Worm (Caenorhabditis elegans) whole organism, late embryonic: ENCODE results near the gene sfxn-1.3.
"Not testable (repeated sequence)": the region's sequence is repeated elsewhere in the genome, so short reads cannot be mapped to it uniquely, and the experiment has no call there.

ENCODE experiments used
- C08G9.2 ChIP-seq: sonication (generic microtip); optimal IDR thresholded peaks from 2 replicates; lab custom pipeline; 2016; ENCODE audit warnings: mild to moderate bottlenecking, missing genetic modification characterization, moderate library complexity, missing compliant biosample characterization
- C38D4.7 ChIP-seq: fragments of 200-800 bp; sonication (Bioruptor generic); optimal IDR thresholded peaks from 2 replicates; lab custom pipeline; 2018; ENCODE audit warnings: mild to moderate bottlenecking, missing genetic modification characterization, moderate library complexity, missing compliant biosample characterization
- T23F11.4 ChIP-seq: fragments of 200-800 bp; sonication (Bioruptor generic); optimal IDR thresholded peaks from 2 replicates; lab custom pipeline; 2018; ENCODE audit warnings: mild to moderate bottlenecking, missing genetic modification characterization, missing compliant biosample characterization
- ahr-1 ChIP-seq: sonication (generic microtip); optimal IDR thresholded peaks from 2 replicates; lab custom pipeline; 2016; ENCODE audit warnings: missing genetic modification characterization, missing compliant biosample characterization
- ceh-18 ChIP-seq: sonication (generic microtip); optimal IDR thresholded peaks from 2 replicates; lab custom pipeline; 2016; ENCODE audit warnings: missing genetic modification characterization, missing compliant biosample characterization
- ceh-2 ChIP-seq: sonication (generic microtip); optimal IDR thresholded peaks from 2 replicates; lab custom pipeline; 2016; ENCODE audit warnings: missing genotype, missing genetic modification characterization, missing compliant biosample characterization
- ceh-30 ChIP-seq: fragments of 150-350 bp; optimal IDR thresholded peaks from 2 replicates; lab custom pipeline; 2014; ENCODE audit warnings: missing biosample characterization, missing genetic modification characterization
- ceh-34 ChIP-seq: sonication (generic microtip); optimal IDR thresholded peaks from 2 replicates; lab custom pipeline; 2016; ENCODE audit warnings: mild to moderate bottlenecking, missing genetic modification characterization, missing compliant biosample characterization
- ceh-48 ChIP-seq: sonication (generic microtip); optimal IDR thresholded peaks from 2 replicates; lab custom pipeline; 2016; ENCODE audit warnings: missing genetic modification characterization, inconsistent platforms, missing compliant biosample characterization
- dve-1 ChIP-seq: sonication (generic microtip); optimal IDR thresholded peaks from 2 replicates; lab custom pipeline; 2017; ENCODE audit warnings: antibody characterized with exemption, mild to moderate bottlenecking, missing genetic modification characterization, missing compliant biosample characterization
- elt-2 ChIP-seq: sonication (generic microtip); optimal IDR thresholded peaks from 2 replicates; lab custom pipeline; 2016; ENCODE audit warnings: missing genetic modification reagents, missing genetic modification characterization, missing compliant biosample characterization
- elt-4 ChIP-seq: sonication (generic microtip); optimal IDR thresholded peaks from 2 replicates; lab custom pipeline; 2016; ENCODE audit warnings: missing genetic modification characterization, missing compliant biosample characterization
- ets-4 ChIP-seq: sonication (generic microtip); optimal IDR thresholded peaks from 2 replicates; lab custom pipeline; 2016; ENCODE audit warnings: missing genetic modification characterization, missing compliant biosample characterization
- gmeb-2 ChIP-seq: sonication (generic microtip); optimal IDR thresholded peaks from 2 replicates; lab custom pipeline; 2016; ENCODE audit warnings: missing genetic modification characterization, inconsistent platforms, missing compliant biosample characterization
- hlh-30 ChIP-seq: sonication (generic microtip); optimal IDR thresholded peaks from 2 replicates; lab custom pipeline; 2017; ENCODE audit warnings: antibody characterized with exemption, missing genetic modification characterization, missing compliant biosample characterization; ENCODE audit not compliant: insufficient read depth
- lim-6 ChIP-seq: sonication (generic microtip); optimal IDR thresholded peaks from 2 replicates; lab custom pipeline; 2016; ENCODE audit warnings: missing genetic modification characterization, missing compliant biosample characterization
- lin-11 ChIP-seq: fragments of 200-800 bp; sonication (Bioruptor generic); optimal IDR thresholded peaks from 2 replicates; lab custom pipeline; 2018; ENCODE audit warnings: mild to moderate bottlenecking, missing genetic modification characterization, missing compliant biosample characterization
- mec-3 ChIP-seq: sonication (generic microtip); optimal IDR thresholded peaks from 2 replicates; lab custom pipeline; 2016; ENCODE audit warnings: borderline replicate concordance, missing genetic modification characterization, missing compliant biosample characterization
- nfya-1 ChIP-seq: sonication (generic microtip); optimal IDR thresholded peaks from 2 replicates; lab custom pipeline; 2017; ENCODE audit warnings: missing genetic modification characterization, mild to moderate bottlenecking, missing compliant biosample characterization, antibody characterized with exemption, moderate library complexity
- nhr-11 ChIP-seq: fragments of 150-350 bp; optimal IDR thresholded peaks from 2 replicates; lab custom pipeline; 2014; ENCODE audit warnings: missing biosample characterization, missing genetic modification characterization
- pat-9 ChIP-seq: fragments of 200-800 bp; sonication (Bioruptor generic); optimal IDR thresholded peaks from 2 replicates; lab custom pipeline; 2018; ENCODE audit warnings: mild to moderate bottlenecking, missing genetic modification characterization, moderate library complexity, missing compliant biosample characterization
- pqm-1 ChIP-seq: sonication (generic microtip); optimal IDR thresholded peaks from 2 replicates; lab custom pipeline; 2016; ENCODE audit warnings: missing genetic modification characterization, missing compliant biosample characterization
- ref-2 ChIP-seq: sonication (generic microtip); optimal IDR thresholded peaks from 2 replicates; lab custom pipeline; 2016; ENCODE audit warnings: missing genetic modification characterization, missing compliant biosample characterization
- sdc-2 ChIP-seq: sonication (generic microtip); optimal IDR thresholded peaks from 2 replicates; lab custom pipeline; 2016; ENCODE audit warnings: missing genotype, missing genetic modification characterization, missing compliant biosample characterization
- sox-4 ChIP-seq: sonication (generic microtip); optimal IDR thresholded peaks from 2 replicates; lab custom pipeline; 2017; ENCODE audit warnings: mild to moderate bottlenecking, missing genetic modification characterization, inconsistent platforms, missing compliant biosample characterization
- tbx-2 ChIP-seq: sonication (generic microtip); optimal IDR thresholded peaks from 2 replicates; lab custom pipeline; 2016; ENCODE audit warnings: missing genetic modification characterization, missing compliant biosample characterization
- ttx-3 ChIP-seq: sonication (generic microtip); optimal IDR thresholded peaks from 2 replicates; lab custom pipeline; 2016; ENCODE audit warnings: missing genetic modification reagents, missing genetic modification characterization, missing compliant biosample characterization
- unc-3 ChIP-seq, 2 experiments: fragments of 200-800 bp in 1 of 2; sonication (Bioruptor generic) in 1 of 2; sonication (generic microtip) in 1 of 2; conservative IDR thresholded peaks in 1 of 2; optimal IDR thresholded peaks in 1 of 2; 2 replicates each; pipeline versions ENCODE4 v1.3.6 to Lab custom; 2016 to 2022; ENCODE audit warnings: missing compliant biosample characterization in 2 of 2, missing genetic modification characterization in 2 of 2, missing genetic modification reagents in 1 of 2
- unc-42 ChIP-seq: sonication (generic microtip); optimal IDR thresholded peaks from 2 replicates; lab custom pipeline; 2016; ENCODE audit warnings: missing genotype, missing genetic modification characterization, missing compliant biosample characterization
- unc-55 ChIP-seq: sonication (generic microtip); optimal IDR thresholded peaks from 2 replicates; lab custom pipeline; 2017; ENCODE audit warnings: missing biosample characterization, missing genetic modification reagents, missing genetic modification characterization
- unc-86 ChIP-seq: sonication (generic microtip); optimal IDR thresholded peaks from 2 replicates; lab custom pipeline; 2016; ENCODE audit warnings: missing genetic modification characterization, missing compliant biosample characterization
- ztf-16 ChIP-seq: sonication (generic microtip); optimal IDR thresholded peaks from 2 replicates; lab custom pipeline; 2017; ENCODE audit warnings: missing genetic modification characterization, missing compliant biosample characterization

The sfxn-1.3 gene

ce11 chrV:15752049-15752448 lies 25.4 kb downstream of the sfxn-1.3 start, which contains the start of gene str-43 (continued):
- no peak for TF ChIP-seq ref-2 (tag; lab: Kevin White, UChicago)

DNA sequence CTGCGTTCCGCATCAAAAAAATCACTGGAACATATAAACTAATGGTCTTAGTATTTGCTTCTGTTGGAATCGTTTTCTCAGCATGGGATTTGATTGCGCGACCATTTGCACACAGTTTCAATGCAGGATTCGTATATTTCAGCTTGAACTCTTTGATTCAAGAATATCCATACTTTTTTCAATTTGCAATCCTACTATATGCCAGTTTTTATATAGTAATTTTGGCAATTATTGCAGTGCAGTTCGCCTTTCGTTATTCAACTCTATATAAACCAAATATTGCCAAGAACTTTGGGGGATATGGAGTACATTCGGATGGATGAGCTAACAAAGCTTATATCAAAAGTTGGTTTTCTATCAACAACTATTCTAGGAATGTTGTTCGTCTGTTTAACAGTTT lies 26.3 kb downstream of the sfxn-1.3 start, which contains the start of gene str-5:
Gene str-5 (plus strand): TSS at position 301 of the 400 bp plus-strand sequence.
- TF ChIP-seq tbx-2 (tag; lab: Kevin White, UChicago); mec-3; nhr-11 (tag; lab: Kevin White, UChicago): not testable (repeated sequence)

ce11 chrV:15754731-15755130 lies 28.1 kb downstream of the sfxn-1.3 start, which contains the start of gene str-8:
TSS of gene str-8 (plus strand) at chrV:15755031.
- TF ChIP-seq ceh-48; C38D4.7; tbx-2 (tag; lab: Kevin White, UChicago): not testable (repeated sequence)
- TF ChIP-seq, all 69 proteins: peak for 0; not testable (repeated sequence) for 69

ce11 chrV:15757645-15758044 lies 31.0 kb downstream of the sfxn-1.3 start:
- TF ChIP-seq sdc-2 (no peak), pqm-1 (tag; lab: Kevin White, UChicago) (no peak), C08G9.2 (no peak), elt-2 (tag; lab: Kevin White, UChicago) (no peak), unc-55 (GFP tag; lab: Kevin White, UChicago) (no peak), ceh-34 (tag; lab: Kevin White, UChicago) (no peak), T23F11.4 (GFP tag; lab: Kevin White, UChicago) (no peak), ztf-16 (tag; lab: Kevin White, UChicago) (no peak), sox-4 (tag; lab: Kevin White, UChicago) (no peak), lim-6 (no peak), mec-3 (no peak), elt-4 (tag; lab: Kevin White, UChicago) (no peak)

ce11 chrV:15758449-15758848 lies 31.8 kb downstream of the sfxn-1.3 start, which contains the start of gene str-9:
TSS of gene str-9 (plus strand) at chrV:15758749.
- TF ChIP-seq nhr-11 (tag; lab: Kevin White, UChicago) (no peak), ceh-30 (tag; lab: Kevin White, UChicago) (no peak)

ce11 chrV:15766122-15766594 lies 39.5 kb downstream of the sfxn-1.3 start, which contains the start of the genes haf-3 and F57A10.2:
TSS of gene haf-3 (minus strand) at chrV:15766172.
TSS of gene F57A10.2 (plus strand) at chrV:15766575.
- TF ChIP-seq C38D4.7, result no peak
- peak; percentile 2 for TF ChIP-seq ttx-3 (tag; lab: Kevin White, UChicago)
- peak; percentile 77 for TF ChIP-seq nfya-1 (tag; lab: Kevin White, UChicago)
- peak; percentile 10 for TF ChIP-seq lin-11 (tag; lab: Kevin White, UChicago)
- TF ChIP-seq hlh-30 (tag; lab: Kevin White, UChicago), result peak; percentile 7
- no peak for TF ChIP-seq tbx-2 (tag; lab: Kevin White, UChicago)
- TF ChIP-seq gmeb-2, result peak; percentile 8
- no peak for TF ChIP-seq unc-3 (GFP tag; conservative IDR thresholded peaks at IDR 0.05; lab: Robert Waterston, UW)
- TF ChIP-seq unc-3 (tag; optimal IDR thresholded peaks at IDR 0.05; lab: Kevin White, UChicago), result peak; percentile 13
- peak; percentile 84 for TF ChIP-seq ceh-30 (tag; lab: Kevin White, UChicago)
- peak; percentile 46 for TF ChIP-seq unc-86 (tag; lab: Kevin White, UChicago)
- TF ChIP-seq ztf-16 (tag; lab: Kevin White, UChicago), result peak; percentile 10
- peak; percentile 14 for TF ChIP-seq pat-9 (tag; lab: Kevin White, UChicago)
- peak; percentile 54 for TF ChIP-seq elt-2 (tag; lab: Kevin White, UChicago)
- TF ChIP-seq ceh-34 (tag; lab: Kevin White, UChicago), result peak; percentile 4
- TF ChIP-seq ceh-18 (tag; lab: Kevin White, UChicago), result peak; percentile 32
- peak; percentile 1 for TF ChIP-seq ets-4
- no peak for TF ChIP-seq ahr-1
- peak; percentile 76 for TF ChIP-seq unc-42
- TF ChIP-seq unc-55 (GFP tag; lab: Kevin White, UChicago), result peak; percentile 39
- TF ChIP-seq lim-6, result no peak
- TF ChIP-seq ceh-2, result no peak
- peak; percentile 52 for TF ChIP-seq dve-1
- TF ChIP-seq, all 69 proteins: peak for 17
